Worm (Caenorhabditis elegans) whole organism, L2 larva: ENCODE results near the gene acdh-7.

ENCODE experiments used
- C34F6.9 ChIP-seq: fragments of 150-350 bp; optimal IDR thresholded peaks from 2 replicates; lab custom pipeline; 2014; ENCODE audit warnings: missing biosample characterization, missing genetic modification characterization
- F13H6.1 ChIP-seq: sonication (generic microtip); optimal IDR thresholded peaks from 2 replicates; lab custom pipeline; 2016; ENCODE audit warnings: missing genetic modification characterization, missing compliant biosample characterization
- R02D3.7 ChIP-seq: fragments of 150-350 bp; optimal IDR thresholded peaks from 2 replicates; lab custom pipeline; 2014; ENCODE audit warnings: missing biosample characterization, missing genetic modification characterization
- Y55F3AM.14 ChIP-seq: fragments of 200-800 bp; sonication (Bioruptor generic); optimal IDR thresholded peaks from 2 replicates; lab custom pipeline; 2018; ENCODE audit warnings: mild to moderate bottlenecking, missing genetic modification characterization, missing compliant biosample characterization
- ZK546.5 ChIP-seq: sonication (generic microtip); optimal IDR thresholded peaks from 2 replicates; lab custom pipeline; 2017; ENCODE audit warnings: missing biosample characterization, missing genetic modification characterization
- alr-1 ChIP-seq: fragments of 150-350 bp; optimal IDR thresholded peaks from 2 replicates; lab custom pipeline; 2014; ENCODE audit warnings: missing biosample characterization, missing genetic modification characterization
- aly-2 ChIP-seq: fragments of 150-350 bp; optimal IDR thresholded peaks from 2 replicates; lab custom pipeline; 2014; ENCODE audit warnings: missing biosample characterization, missing genetic modification characterization
- ama-1 ChIP-seq: fragments of 150-350 bp; optimal IDR thresholded peaks from 2 replicates; lab custom pipeline; 2018; ENCODE audit warnings: inconsistent platforms
- blmp-1 ChIP-seq: sonication (generic microtip); optimal IDR thresholded peaks from 2 replicates; lab custom pipeline; 2017; ENCODE audit warnings: missing genetic modification characterization, mild to moderate bottlenecking, missing compliant biosample characterization, antibody characterized with exemption, moderate library complexity; ENCODE audit not compliant: insufficient read depth
- ceh-16 ChIP-seq: fragments of 150-350 bp; optimal IDR thresholded peaks from 2 replicates; lab custom pipeline; 2014; ENCODE audit warnings: missing biosample characterization, missing genetic modification characterization
- ceh-82 ChIP-seq: fragments of 150-350 bp; optimal IDR thresholded peaks from 2 replicates; lab custom pipeline; 2014; ENCODE audit warnings: missing biosample characterization, missing genetic modification characterization
- crh-2 ChIP-seq: sonication (generic microtip); optimal IDR thresholded peaks from 2 replicates; lab custom pipeline; 2017; ENCODE audit warnings: missing biosample characterization, missing genetic modification characterization
- dmd-4 ChIP-seq: sonication (generic microtip); optimal IDR thresholded peaks from 2 replicates; lab custom pipeline; 2017; ENCODE audit warnings: missing biosample characterization, missing genetic modification characterization
- egl-27 ChIP-seq: sonication (generic microtip); optimal IDR thresholded peaks from 3 replicates; lab custom pipeline; 2017; ENCODE audit warnings: missing biosample characterization, missing genetic modification reagents, missing genetic modification characterization
- elt-1 ChIP-seq: fragments of 150-350 bp; optimal IDR thresholded peaks from 2 replicates; lab custom pipeline; 2014; ENCODE audit warnings: missing biosample characterization, missing genetic modification characterization
- elt-3 ChIP-seq: sonication (generic microtip); optimal IDR thresholded peaks from 2 replicates; lab custom pipeline; 2017; ENCODE audit warnings: missing biosample characterization, missing genetic modification characterization
- fos-1 ChIP-seq: fragments of 150-350 bp; optimal IDR thresholded peaks from 2 replicates; lab custom pipeline; 2014; ENCODE audit warnings: missing biosample characterization, missing genetic modification characterization
- gmeb-1 ChIP-seq: fragments of 150-350 bp; optimal IDR thresholded peaks from 2 replicates; lab custom pipeline; 2014; ENCODE audit warnings: missing biosample characterization, missing genetic modification characterization
- lin-11 ChIP-seq: fragments of 150-350 bp; sonication (generic microtip); optimal IDR thresholded peaks from 2 replicates; lab custom pipeline; 2014; ENCODE audit warnings: missing biosample characterization, missing genetic modification characterization, inconsistent platforms, mixed read lengths
- lin-13 ChIP-seq: fragments of 150-350 bp; optimal IDR thresholded peaks from 2 replicates; lab custom pipeline; 2014; ENCODE audit warnings: missing biosample characterization, missing genetic modification reagents, missing genetic modification characterization
- lin-39 ChIP-seq: fragments of 150-350 bp; optimal IDR thresholded peaks from 2 replicates; lab custom pipeline; 2014; ENCODE audit warnings: missing biosample characterization, missing genetic modification reagents, missing genetic modification characterization
- lsy-2 ChIP-seq, 2 experiments: fragments of 150-350 bp in 1 of 2; sonication (generic microtip) in 1 of 2; optimal IDR thresholded peaks; 2 replicates each; lab custom pipeline; 2014 to 2017; ENCODE audit warnings: missing biosample characterization in 2 of 2, missing genetic modification characterization in 2 of 2
- mab-5 ChIP-seq: fragments of 150-350 bp; optimal IDR thresholded peaks from 2 replicates; lab custom pipeline; 2014; ENCODE audit warnings: missing biosample characterization, missing genetic modification characterization
- mbf-1 ChIP-seq: sonication (generic microtip); optimal IDR thresholded peaks from 2 replicates; lab custom pipeline; 2017; ENCODE audit warnings: missing biosample characterization, missing genetic modification characterization
- mdl-1 ChIP-seq, 2 experiments: fragments of 150-350 bp in 1 of 2; sonication (generic microtip) in 1 of 2; optimal IDR thresholded peaks; 2 replicates each; lab custom pipeline; 2017; ENCODE audit warnings: missing biosample characterization in 2 of 2, missing genetic modification characterization in 2 of 2
- nhr-10 ChIP-seq: sonication (generic microtip); optimal IDR thresholded peaks from 2 replicates; lab custom pipeline; 2017; ENCODE audit warnings: missing biosample characterization, missing genetic modification characterization
- nhr-11 ChIP-seq: fragments of 150-350 bp; optimal IDR thresholded peaks from 2 replicates; lab custom pipeline; 2014; ENCODE audit warnings: missing biosample characterization, missing genetic modification characterization
- nhr-12 ChIP-seq: fragments of 150-350 bp; optimal IDR thresholded peaks from 2 replicates; lab custom pipeline; 2014; ENCODE audit warnings: missing biosample characterization, missing genetic modification characterization
- nhr-129 ChIP-seq: fragments of 150-350 bp; optimal IDR thresholded peaks from 2 replicates; lab custom pipeline; 2014; ENCODE audit warnings: missing biosample characterization, missing genetic modification characterization
- nhr-21 ChIP-seq: fragments of 150-350 bp; optimal IDR thresholded peaks from 2 replicates; lab custom pipeline; 2014; ENCODE audit warnings: missing biosample characterization, missing genetic modification characterization
- nhr-23 ChIP-seq: fragments of 150-350 bp; optimal IDR thresholded peaks from 2 replicates; lab custom pipeline; 2014; ENCODE audit warnings: missing biosample characterization, missing genetic modification reagents, missing genetic modification characterization
- nhr-237 ChIP-seq: fragments of 150-350 bp; optimal IDR thresholded peaks from 2 replicates; lab custom pipeline; 2014; ENCODE audit warnings: missing biosample characterization, missing genetic modification characterization
- nhr-25 ChIP-seq: fragments of 150-350 bp; sonication (generic microtip); optimal IDR thresholded peaks from 3 replicates; lab custom pipeline; 2014; ENCODE audit warnings: missing biosample characterization, missing genetic modification characterization
- nhr-6 ChIP-seq: fragments of 150-350 bp; optimal IDR thresholded peaks from 2 replicates; lab custom pipeline; 2014; ENCODE audit warnings: missing biosample characterization, missing genetic modification characterization
- nhr-77 ChIP-seq: fragments of 150-350 bp; optimal IDR thresholded peaks from 2 replicates; lab custom pipeline; 2014; ENCODE audit warnings: missing biosample characterization, missing genetic modification characterization
- peb-1 ChIP-seq: fragments of 150-350 bp; optimal IDR thresholded peaks from 2 replicates; lab custom pipeline; 2014; ENCODE audit warnings: missing biosample characterization, missing genetic modification characterization
- sem-4 ChIP-seq: fragments of 150-350 bp; optimal IDR thresholded peaks from 2 replicates; lab custom pipeline; 2014; ENCODE audit warnings: missing biosample characterization, missing genetic modification reagents, missing genetic modification characterization
- skn-1 ChIP-seq: sonication (generic microtip); optimal IDR thresholded peaks from 2 replicates; lab custom pipeline; 2017; ENCODE audit warnings: missing biosample characterization, missing genetic modification characterization
- sma-3 ChIP-seq: sonication (generic microtip); optimal IDR thresholded peaks from 2 replicates; lab custom pipeline; 2016; ENCODE audit warnings: missing genetic modification reagents, missing genetic modification characterization, missing compliant biosample characterization
- sma-9 ChIP-seq, 2 experiments: fragments of 150-350 bp in 1 of 2; sonication (generic microtip) in 1 of 2; optimal IDR thresholded peaks; 2 replicates each; lab custom pipeline; 2014 to 2016; ENCODE audit warnings: missing genetic modification characterization in 2 of 2, mild to moderate bottlenecking in 1 of 2, missing biosample characterization in 1 of 2, missing compliant biosample characterization in 1 of 2, missing genetic modification reagents in 1 of 2, moderate library complexity in 1 of 2
- snpc-4 ChIP-seq: fragments of 150-350 bp; optimal IDR thresholded peaks from 2 replicates; lab custom pipeline; 2014; ENCODE audit warnings: missing biosample characterization, missing genetic modification characterization
- unc-39 ChIP-seq: fragments of 150-350 bp; optimal IDR thresholded peaks from 2 replicates; lab custom pipeline; 2014; ENCODE audit warnings: missing biosample characterization, missing genetic modification characterization
- unc-55 ChIP-seq: fragments of 150-350 bp; sonication (generic microtip); optimal IDR thresholded peaks from 3 replicates; lab custom pipeline; 2014; ENCODE audit warnings: missing biosample characterization, missing genetic modification reagents, missing genetic modification characterization
- unc-62 ChIP-seq: fragments of 150-350 bp; optimal IDR thresholded peaks from 2 replicates; lab custom pipeline; 2014; ENCODE audit warnings: missing biosample characterization, missing genetic modification reagents, missing genetic modification characterization
- zag-1 ChIP-seq: fragments of 150-350 bp; optimal IDR thresholded peaks from 2 replicates; lab custom pipeline; 2014; ENCODE audit warnings: missing biosample characterization, missing genetic modification characterization
- ztf-1 ChIP-seq: fragments of 200-800 bp; sonication (Bioruptor generic); conservative IDR thresholded peaks from 2 replicates; pipeline ENCODE4 v1.3.6; 2022; ENCODE audit warnings: missing genetic modification characterization, missing compliant biosample characterization
- ztf-11 ChIP-seq: sonication (generic microtip); optimal IDR thresholded peaks from 2 replicates; lab custom pipeline; 2017; ENCODE audit warnings: missing biosample characterization, missing genetic modification characterization
- ztf-4 ChIP-seq: fragments of 150-350 bp; optimal IDR thresholded peaks from 2 replicates; lab custom pipeline; 2014; ENCODE audit warnings: missing biosample characterization, missing genetic modification characterization

Gene acdh-7

DNA sequence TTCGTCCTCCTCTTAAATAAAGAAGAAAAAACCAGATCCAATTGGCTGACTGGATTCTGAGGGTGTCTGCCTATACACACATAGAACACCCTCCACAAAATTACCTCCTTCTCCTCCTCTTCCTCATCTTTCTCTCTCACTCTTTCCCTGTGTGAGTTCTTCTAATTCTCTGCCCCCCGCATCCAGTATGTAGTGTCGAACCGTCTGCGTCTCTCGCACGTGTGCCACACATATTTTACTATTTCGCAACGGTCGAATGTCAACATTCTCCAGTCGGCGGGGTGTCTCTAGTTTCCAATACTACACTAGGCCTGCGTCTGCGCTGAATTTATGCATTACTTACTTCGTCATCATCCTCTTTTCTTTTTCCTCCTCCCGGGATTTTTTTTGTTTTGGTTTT lies 32.5 kb downstream of the acdh-7 start (continued):
- TF ChIP-seq crh-2 (tag; lab: Kevin White, UChicago) (peak; percentile 79), peb-1 (tag; lab: Kevin White, UChicago) (no peak), unc-62 (GFP tag; lab: Kevin White, UChicago) (no peak), nhr-10 (tag; lab: Kevin White, UChicago) (no peak), nhr-25 (tag; lab: Kevin White, UChicago) (peak; percentile 66), skn-1 (no peak), sma-9 (GFP tag; optimal IDR thresholded peaks at IDR 0.05; lab: Kevin White, UChicago) (peak; percentile 73), sma-9 (tag; optimal IDR thresholded peaks at IDR 0.05; lab: Kevin White, UChicago) (no peak), ztf-1 (no peak), R02D3.7 (no peak), ztf-11 (no peak), mdl-1 (tag; optimal IDR thresholded peaks at IDR 0.05; lab: Kevin White, UChicago) (peak; percentile 91 to 94), F13H6.1 (tag; lab: Kevin White, UChicago) (peak; percentile 89), Y55F3AM.14 (GFP tag; lab: Kevin White, UChicago) (no peak), unc-55 (GFP tag; lab: Kevin White, UChicago) (peak; percentile 74)

DNA sequence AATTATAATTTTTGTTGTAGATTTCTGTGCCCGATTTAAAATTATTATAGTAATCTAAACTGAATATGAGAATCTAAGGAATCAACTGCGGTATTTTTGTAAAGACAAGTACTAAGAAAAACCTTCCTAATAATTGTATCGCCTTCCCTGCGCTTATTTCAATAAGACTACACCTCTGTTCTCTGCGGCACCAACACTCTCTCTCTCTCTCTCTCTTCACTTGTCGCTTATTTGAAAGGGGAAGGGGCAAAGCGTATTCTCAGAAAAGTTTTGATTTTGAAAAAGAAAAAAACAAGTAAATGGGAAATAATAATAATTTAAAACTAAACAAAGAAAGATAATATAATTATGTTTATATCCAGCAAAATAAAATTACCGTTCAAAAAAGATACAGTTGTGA lies 35.7 kb downstream of the acdh-7 start:
- TF ChIP-seq alr-1 (no peak), peb-1 (tag; lab: Kevin White, UChicago) (no peak), nhr-237 (tag; lab: Kevin White, UChicago) (peak; percentile 68), lin-39 (no peak), lin-11 (tag; lab: Kevin White, UChicago) (no peak), nhr-11 (tag; lab: Kevin White, UChicago) (peak; percentile 16), lsy-2 (tag; optimal IDR thresholded peaks at IDR 0.05; lab: Kevin White, UChicago) (peak in 1 of 2 experiments; percentile 71), sma-3 (GFP tag; lab: Kevin White, UChicago) (peak; percentile 45), ztf-1 (no peak), Y55F3AM.14 (GFP tag; lab: Kevin White, UChicago) (no peak), nhr-129 (tag; lab: Kevin White, UChicago) (peak; percentile 87), ztf-11 (no peak), ZK546.5 (no peak), nhr-10 (tag; lab: Kevin White, UChicago) (peak; percentile 28), zag-1 (tag; lab: Kevin White, UChicago) (peak; percentile 24), dmd-4 (tag; lab: Kevin White, UChicago) (no peak), skn-1 (no peak), egl-27 (peak; percentile 56), F13H6.1 (tag; lab: Kevin White, UChicago) (peak; percentile 58), blmp-1 (tag; lab: Kevin White, UChicago) (no peak), mbf-1 (tag; lab: Kevin White, UChicago) (no peak), ceh-82 (tag; lab: Kevin White, UChicago) (peak; percentile 50), unc-39 (tag; lab: Kevin White, UChicago) (no peak), mab-5 (peak; percentile 72), unc-62 (GFP tag; lab: Kevin White, UChicago) (no peak), lin-13 (peak; percentile 69), snpc-4 (tag; lab: Kevin White, UChicago) (no peak), fos-1 (tag; lab: Kevin White, UChicago) (peak; percentile 70), C34F6.9 (peak; percentile 71), crh-2 (tag; lab: Kevin White, UChicago) (peak; percentile 70), gmeb-1 (tag; lab: Kevin White, UChicago) (peak; percentile 77), unc-55 (GFP tag; lab: Kevin White, UChicago) (peak; percentile 90), nhr-77 (tag; lab: Kevin White, UChicago) (peak; percentile 72), sem-4 (tag; lab: Kevin White, UChicago) (no peak), ceh-16 (no peak), elt-3 (tag; lab: Kevin White, UChicago) (no peak), elt-1 (tag; lab: Kevin White, UChicago) (no peak), nhr-23 (tag; lab: Kevin White, UChicago) (no peak), nhr-21 (tag; lab: Kevin White, UChicago) (peak; percentile 66), aly-2 (tag; lab: Kevin White, UChicago) (no peak), ama-1 (lab: Kevin White, UChicago) (no peak), nhr-6 (tag; lab: Kevin White, UChicago) (peak; percentile 53), R02D3.7 (no peak), nhr-12 (tag; lab: Kevin White, UChicago) (no peak), sma-9 (GFP tag; optimal IDR thresholded peaks at IDR 0.05; lab: Kevin White, UChicago) (peak; percentile 41), sma-9 (tag; optimal IDR thresholded peaks at IDR 0.05; lab: Kevin White, UChicago) (no peak), mdl-1 (tag; optimal IDR thresholded peaks at IDR 0.05; lab: Kevin White, UChicago) (no peak), ztf-4 (tag; lab: Kevin White, UChicago) (no peak), nhr-25 (tag; lab: Kevin White, UChicago) (no peak)
